Fruit fly (Drosophila melanogaster): ENCODE measurements around the gene Tgi.

dm6 chr3L:13486860-13487404 is 335 bp downstream of the Tgi start:
- TF ChIP-seq usp (GFP tag; optimal IDR thresholded peaks at IDR 0.05) (no peak), psq (optimal IDR thresholded peaks at IDR 0.05) (no peak), CG8478 (optimal IDR thresholded peaks at IDR 0.05) (no peak), pan (optimal IDR thresholded peaks at IDR 0.05) (no peak)
